Fruit fly (Drosophila melanogaster): ENCODE measurements around the gene CG16972.

Gene CG16972

DNA sequence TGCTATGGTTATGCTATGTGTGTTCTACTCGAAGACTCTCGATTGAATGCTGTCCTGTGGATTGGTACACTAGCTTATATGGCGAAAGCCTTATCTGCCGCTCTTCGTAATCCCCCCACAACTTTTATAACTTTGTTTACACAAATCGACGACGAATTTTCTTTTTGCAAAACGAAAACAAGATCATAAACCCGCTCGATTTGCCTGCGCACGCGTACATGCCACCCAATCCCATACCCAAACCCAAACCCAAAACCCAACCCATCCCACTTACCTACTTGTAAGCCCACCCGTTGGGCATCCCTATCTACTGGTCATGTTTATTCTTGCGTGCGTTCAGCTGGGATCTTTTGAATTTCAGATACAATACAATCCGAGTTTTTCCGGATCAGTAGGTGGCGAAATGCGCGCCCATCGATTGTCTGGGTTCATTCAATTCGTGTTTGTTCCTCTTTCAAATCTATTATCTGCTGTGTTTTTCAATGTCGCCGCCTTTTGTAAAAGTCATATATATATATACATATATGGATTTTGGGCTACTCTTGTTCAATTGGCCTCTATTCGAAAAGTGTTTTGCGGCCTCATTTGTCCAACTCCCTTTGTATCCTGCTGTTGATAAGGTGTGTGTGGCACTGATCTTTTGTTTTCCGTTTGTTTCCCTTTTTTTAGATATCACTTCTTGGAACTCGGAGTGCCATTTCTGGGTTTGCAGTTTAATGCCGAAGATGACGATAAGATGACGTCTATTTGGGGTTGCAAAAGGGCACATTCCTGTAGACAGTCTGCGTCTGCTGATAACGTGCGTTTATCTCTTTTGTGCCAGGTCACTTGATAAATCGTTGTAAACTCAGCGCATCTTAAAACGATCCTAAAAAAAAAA, 31.8 kb upstream of the CG16972 start, which contains the start of gene Mabi:
TSS of gene Mabi (minus strand) at position 51 of the 880 bp plus-strand sequence.
- TF ChIP-seq Clk (GFP tag; optimal IDR thresholded peaks at IDR 0.05) (no peak), pad (GFP tag; optimal IDR thresholded peaks at IDR 0.05) (no peak), CG7101 (tag; optimal IDR thresholded peaks at IDR 0.05) (no peak), CG14711 (tag; optimal IDR thresholded peaks at IDR 0.05) (no peak), CG12768 (GFP tag; optimal IDR thresholded peaks at IDR 0.05) (no peak), ovo (GFP tag; optimal IDR thresholded peaks at IDR 0.05) (no peak), CG11617 (GFP tag; optimal IDR thresholded peaks at IDR 0.05) (no peak), Hr96 (GFP tag; optimal IDR thresholded peaks at IDR 0.05) (no peak), tj (GFP tag; optimal IDR thresholded peaks at IDR 0.05) (no peak)

DNA sequence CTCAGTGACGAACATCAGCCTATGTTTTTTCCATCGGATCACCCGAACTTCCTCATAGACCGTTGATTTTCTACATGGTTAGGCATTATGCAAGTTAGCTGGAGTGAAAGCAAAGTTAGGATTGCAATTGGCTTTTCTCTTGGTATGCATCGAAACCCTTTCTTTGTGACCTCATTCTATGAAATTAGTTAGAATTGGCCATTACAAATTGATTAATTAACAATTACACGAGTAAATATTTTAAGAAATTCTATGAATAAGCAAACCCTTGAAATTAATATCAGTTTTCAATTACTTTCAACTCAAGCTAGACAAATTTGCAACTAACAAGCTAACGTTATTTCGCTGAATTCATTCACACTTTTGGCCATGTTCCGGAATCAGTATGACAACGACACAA, 28.6 kb upstream of the CG16972 start, which contains the start of gene Prosalpha6T:
TSS of gene Prosalpha6T (plus strand) at position 301 of the 400 bp plus-strand sequence.
- TF ChIP-seq bab1 (GFP tag; optimal IDR thresholded peaks at IDR 0.05): no peak
- TF ChIP-seq cic (GFP tag; optimal IDR thresholded peaks at IDR 0.05): no peak
- TF ChIP-seq kay (GFP tag; ENCODE audit: borderline replicate concordance): peak; percentile 6

- no peak for TF ChIP-seq tj (GFP tag; optimal IDR thresholded peaks at IDR 0.05)
- no peak for TF ChIP-seq CG33017 (tag; optimal IDR thresholded peaks at IDR 0.05)
- no peak for TF ChIP-seq CG5204 (GFP tag; optimal IDR thresholded peaks at IDR 0.05)
- TF ChIP-seq CG12768 (GFP tag; optimal IDR thresholded peaks at IDR 0.05): no peak
- no peak for TF ChIP-seq kay (GFP tag; ENCODE audit: borderline replicate concordance)
- TF ChIP-seq CG7101 (tag; optimal IDR thresholded peaks at IDR 0.05): no peak
- no peak for TF ChIP-seq Mnt (GFP tag; optimal IDR thresholded peaks at IDR 0.05)
- no peak for TF ChIP-seq CG7045 (GFP tag; optimal IDR thresholded peaks at IDR 0.05)
Measured at dm6 chr2L:13229388-13229882, 26.3 kb upstream of the CG16972 start, which contains the start of gene CG16815. CG16815 (plus strand) TSS chr2L:13229832.

- no peak for TF ChIP-seq Mnt (GFP tag; optimal IDR thresholded peaks at IDR 0.05)
- no peak for TF ChIP-seq CG14711 (tag; optimal IDR thresholded peaks at IDR 0.05)
- TF ChIP-seq CG1620 (GFP tag; optimal IDR thresholded peaks at IDR 0.05): no peak
- TF ChIP-seq CG7101 (tag; optimal IDR thresholded peaks at IDR 0.05): no peak
- no peak for TF ChIP-seq ovo (GFP tag; optimal IDR thresholded peaks at IDR 0.05)
- no peak for TF ChIP-seq bab1 (GFP tag; optimal IDR thresholded peaks at IDR 0.05)
- TF ChIP-seq toe (GFP tag; optimal IDR thresholded peaks at IDR 0.05): no peak
- no peak for TF ChIP-seq cic (GFP tag; optimal IDR thresholded peaks at IDR 0.05)
- TF ChIP-seq cnc (optimal IDR thresholded peaks at IDR 0.05): no peak
- TF ChIP-seq CG5204 (GFP tag; optimal IDR thresholded peaks at IDR 0.05): no peak
- TF ChIP-seq CG11617 (GFP tag; optimal IDR thresholded peaks at IDR 0.05): no peak
- TF ChIP-seq Clk (GFP tag; optimal IDR thresholded peaks at IDR 0.05): no peak
- TF ChIP-seq pad (GFP tag; optimal IDR thresholded peaks at IDR 0.05): no peak
- TF ChIP-seq Hr96 (GFP tag; optimal IDR thresholded peaks at IDR 0.05): no peak
- TF ChIP-seq kay (GFP tag; ENCODE audit: borderline replicate concordance): no peak
- TF ChIP-seq tj (GFP tag; optimal IDR thresholded peaks at IDR 0.05): no peak
- TF ChIP-seq Crg-1 (GFP tag; optimal IDR thresholded peaks at IDR 0.05): no peak
- no peak for TF ChIP-seq CG33017 (tag; optimal IDR thresholded peaks at IDR 0.05)
- no peak for TF ChIP-seq CG7045 (GFP tag; optimal IDR thresholded peaks at IDR 0.05)
Measured at dm6 chr2L:13227242-13227641, 24.1 kb upstream of the CG16972 start, which contains the start of gene CG16813. CG16813 (plus strand) TSS chr2L:13227529.

DNA sequence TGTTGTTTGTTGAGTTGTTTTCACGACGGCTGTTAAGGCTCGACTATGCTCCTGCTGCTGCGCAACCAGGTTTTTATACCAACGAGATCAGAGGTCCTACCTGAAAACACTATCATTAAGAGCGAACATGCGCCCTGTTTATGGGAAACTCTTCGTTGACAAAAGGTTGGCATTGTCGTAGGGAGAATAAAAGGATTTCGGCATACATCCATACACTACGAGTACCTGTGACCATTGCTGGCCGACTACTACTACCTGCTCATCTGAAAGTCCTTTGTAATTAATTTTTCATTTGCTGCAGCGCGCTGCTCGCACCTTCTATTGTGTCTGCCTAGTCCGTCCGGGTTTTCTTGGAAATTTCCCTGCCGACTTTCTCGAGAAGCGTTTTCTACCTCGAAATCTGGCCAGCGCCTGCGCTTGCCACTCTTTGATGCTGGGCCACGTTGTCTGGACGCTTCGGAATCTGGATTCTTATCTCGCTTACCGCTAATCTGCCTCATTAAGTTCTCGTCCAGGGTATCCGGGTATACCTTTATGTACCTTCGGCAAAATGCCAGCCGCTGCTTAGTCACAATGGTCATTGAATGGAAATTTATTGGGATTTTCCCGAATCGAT, 22.2 kb upstream of the CG16972 start, which contains the start of gene CG15480:
TSS of gene CG15480 (minus strand) at position 51 of the 616 bp plus-strand sequence.
- TF ChIP-seq CG11617 (GFP tag; optimal IDR thresholded peaks at IDR 0.05) (no peak), Mnt (GFP tag; optimal IDR thresholded peaks at IDR 0.05) (no peak), Crg-1 (GFP tag; optimal IDR thresholded peaks at IDR 0.05) (no peak), CG1620 (GFP tag; optimal IDR thresholded peaks at IDR 0.05) (no peak), Hr96 (GFP tag; optimal IDR thresholded peaks at IDR 0.05) (no peak), tj (GFP tag; optimal IDR thresholded peaks at IDR 0.05) (no peak), CG7101 (tag; optimal IDR thresholded peaks at IDR 0.05) (no peak), CG33017 (tag; optimal IDR thresholded peaks at IDR 0.05) (no peak), ovo (GFP tag; optimal IDR thresholded peaks at IDR 0.05) (no peak), Clk (GFP tag; optimal IDR thresholded peaks at IDR 0.05) (no peak), bab1 (GFP tag; optimal IDR thresholded peaks at IDR 0.05) (no peak), kay (GFP tag; ENCODE audit: borderline replicate concordance) (no peak), pad (GFP tag; optimal IDR thresholded peaks at IDR 0.05) (no peak)

- TF ChIP-seq CG7101 (tag; optimal IDR thresholded peaks at IDR 0.05): peak; percentile 85
- peak; percentile 40 for TF ChIP-seq CG12768 (GFP tag; optimal IDR thresholded peaks at IDR 0.05)
- TF ChIP-seq CG14711 (tag; optimal IDR thresholded peaks at IDR 0.05): peak; percentile 95
- peak; percentile 74 for TF ChIP-seq bab1 (GFP tag; optimal IDR thresholded peaks at IDR 0.05)
- peak; percentile 81 for TF ChIP-seq CG33017 (tag; optimal IDR thresholded peaks at IDR 0.05)
- TF ChIP-seq CG7045 (GFP tag; optimal IDR thresholded peaks at IDR 0.05): peak; percentile 59
- peak; percentile 63 for TF ChIP-seq pad (GFP tag; optimal IDR thresholded peaks at IDR 0.05)
- peak; percentile 29 for TF ChIP-seq tj (GFP tag; optimal IDR thresholded peaks at IDR 0.05)
- no peak for TF ChIP-seq CG5204 (GFP tag; optimal IDR thresholded peaks at IDR 0.05)
- TF ChIP-seq Mnt (GFP tag; optimal IDR thresholded peaks at IDR 0.05): peak; percentile 90
- peak; percentile 19 for TF ChIP-seq Clk (GFP tag; optimal IDR thresholded peaks at IDR 0.05)
- no peak for TF ChIP-seq cnc (optimal IDR thresholded peaks at IDR 0.05)
- TF ChIP-seq Crg-1 (GFP tag; optimal IDR thresholded peaks at IDR 0.05): peak; percentile 59
- peak; percentile 30 for TF ChIP-seq ovo (GFP tag; optimal IDR thresholded peaks at IDR 0.05)
- TF ChIP-seq CG11617 (GFP tag; optimal IDR thresholded peaks at IDR 0.05): peak; percentile 52
- TF ChIP-seq cic (GFP tag; optimal IDR thresholded peaks at IDR 0.05): no peak
- no peak for TF ChIP-seq toe (GFP tag; optimal IDR thresholded peaks at IDR 0.05)
- TF ChIP-seq kay (GFP tag; ENCODE audit: borderline replicate concordance): peak; percentile 93
- peak; percentile 44 for TF ChIP-seq Hr96 (GFP tag; optimal IDR thresholded peaks at IDR 0.05)
- TF ChIP-seq CG1620 (GFP tag; optimal IDR thresholded peaks at IDR 0.05): peak; percentile 77
Measured at dm6 chr2L:13222225-13222648, 19.1 kb upstream of the CG16972 start, which contains the start of the genes Ski6 and CG16812. Ski6 (minus strand) TSS chr2L:13222429. CG16812 (plus strand) TSS chr2L:13222587.

Measured in whole organism, adult.